Fruit fly (Drosophila melanogaster) whole organism, embryonic: ENCODE measurements around the gene CG6094.
A peak's percentile ranks its signal among the peaks of the same experiment; 100 is the strongest.

ENCODE experiments used
- Awh ChIP-seq: fragments of 200-800 bp; sonication (Bioruptor generic); IDR thresholded peaks from 2 replicates; pipeline ENCODE4, ENCODE4 v1.3.6; 2022; ENCODE audit warnings: missing biosample characterization, missing genetic modification characterization
- BEAF-32 ChIP-seq: fragments of 200-800 bp; sonication (Bioruptor generic); optimal IDR thresholded peaks from 3 replicates; lab custom pipeline; 2017; ENCODE audit warnings: missing biosample characterization, missing genetic modification characterization, mild to moderate bottlenecking, moderate library complexity, missing genetic modification reagents
- Bdp1 ChIP-seq: fragments of 200-800 bp; sonication (Bioruptor generic); optimal IDR thresholded peaks from 3 replicates; lab custom pipeline; 2016; ENCODE audit warnings: missing biosample characterization, missing genetic modification characterization
- CG11085 ChIP-seq: fragments of 200-800 bp; sonication (Bioruptor generic); IDR thresholded peaks from 2 replicates; pipeline ENCODE4 v1.3.6; 2022; ENCODE audit warnings: missing biosample characterization, missing genetic modification characterization
- CG12155 ChIP-seq: fragments of 200-800 bp; sonication (Bioruptor generic); optimal IDR thresholded peaks from 3 replicates; lab custom pipeline; 2016; ENCODE audit warnings: missing biosample characterization, missing genetic modification characterization
- CG12769 ChIP-seq: fragments of 200-800 bp; sonication (Bioruptor generic); optimal IDR thresholded peaks from 2 replicates; lab custom pipeline; 2019; ENCODE audit warnings: missing biosample characterization, mild to moderate bottlenecking, missing genetic modification characterization, moderate library complexity
- CG14014 ChIP-seq: fragments of 200-800 bp; sonication (Bioruptor generic); IDR thresholded peaks from 2 replicates; pipeline ENCODE4 v1.3.6; 2022; ENCODE audit warnings: missing biosample characterization, missing genetic modification characterization
- CG16863 ChIP-seq: fragments of 200-800 bp; sonication (Bioruptor generic); optimal IDR thresholded peaks from 3 replicates; lab custom pipeline; 2016; ENCODE audit warnings: missing biosample characterization, missing genetic modification characterization
- CG17912 ChIP-seq: fragments of 200-800 bp; sonication (Bioruptor generic); optimal IDR thresholded peaks from 2 replicates; lab custom pipeline; 2018; ENCODE audit warnings: missing biosample characterization, mild to moderate bottlenecking, missing genetic modification characterization
- CG18262 ChIP-seq: fragments of 200-800 bp; optimal IDR thresholded peaks from 3 replicates; lab custom pipeline; 2019; ENCODE audit warnings: missing biosample characterization, mild to moderate bottlenecking, missing genetic modification characterization, moderate library complexity
- CG2129 ChIP-seq: fragments of 200-800 bp; sonication (Bioruptor generic); IDR thresholded peaks from 2 replicates; pipeline ENCODE4 v1.3.6; 2022; ENCODE audit warnings: missing biosample characterization, missing genetic modification characterization; ENCODE audit not compliant: partially characterized antibody
- CG6654 ChIP-seq: fragments of 200-800 bp; sonication (Bioruptor generic); optimal IDR thresholded peaks from 2 replicates; lab custom pipeline; 2017; ENCODE audit warnings: missing biosample characterization, mild to moderate bottlenecking, missing genetic modification characterization
- CG6683 ChIP-seq: fragments of 200-800 bp; sonication (Bioruptor generic); optimal IDR thresholded peaks from 2 replicates; lab custom pipeline; 2017; ENCODE audit warnings: missing biosample characterization, mild to moderate bottlenecking, missing genetic modification characterization, missing genetic modification reagents
- CrebB ChIP-seq: fragments of 200-800 bp; sonication (Bioruptor generic); optimal IDR thresholded peaks from 3 replicates; lab custom pipeline; 2018; ENCODE audit warnings: missing biosample characterization, mild to moderate bottlenecking, missing genetic modification characterization
- E2f2 ChIP-seq: fragments of 200-800 bp; sonication (Bioruptor generic); IDR thresholded peaks from 2 replicates; pipeline ENCODE4 v1.3.6; 2022; ENCODE audit warnings: missing biosample characterization, missing genetic modification characterization
- Ets65A ChIP-seq: fragments of 200-800 bp; sonication (Bioruptor generic); peaks from one replicate; lab custom pipeline; 2016; ENCODE audit warnings: missing biosample characterization, missing genetic modification characterization
- HLH3B ChIP-seq: fragments of 200-800 bp; sonication (Bioruptor generic); IDR thresholded peaks from 2 replicates; pipeline ENCODE4 v1.3.6; 2022; ENCODE audit warnings: missing biosample characterization, missing genetic modification characterization
- NC2α ChIP-seq: fragments of 200-800 bp; sonication (Bioruptor generic); optimal IDR thresholded peaks from 2 replicates; lab custom pipeline; 2016; ENCODE audit warnings: missing biosample characterization, missing genetic modification characterization
- Sox102F ChIP-seq: fragments of 200-800 bp; sonication (Bioruptor generic); optimal IDR thresholded peaks from 2 replicates; lab custom pipeline; 2018; ENCODE audit warnings: missing biosample characterization, mild to moderate bottlenecking, missing genetic modification characterization, moderate library complexity
- Spps ChIP-seq: fragments of 200-800 bp; sonication (Bioruptor generic); optimal IDR thresholded peaks from 2 replicates; lab custom pipeline; 2018; ENCODE audit warnings: missing biosample characterization, mild to moderate bottlenecking, missing genetic modification characterization
- Tbp ChIP-seq: fragments of >200 bp; optimal IDR thresholded peaks from 2 replicates; lab custom pipeline; 2018; ENCODE audit warnings: missing biosample characterization, missing genetic modification characterization
- Trl ChIP-seq, 3 experiments: fragments of >200 bp in 2 of 3; fragments of 200-800 bp in 1 of 3; sonication (Bioruptor generic) in 1 of 3; optimal IDR thresholded peaks; 2 replicates in 1 of 3; 3 replicates in 2 of 3; lab custom pipeline; 2016 to 2017; ENCODE audit warnings: missing biosample characterization in 1 of 3, missing genetic modification characterization in 1 of 3
- abd-A ChIP-seq: fragments of 200-800 bp; sonication (Bioruptor generic); optimal IDR thresholded peaks from 3 replicates; lab custom pipeline; 2019; ENCODE audit warnings: missing biosample characterization, mild to moderate bottlenecking, missing genetic modification characterization, moderate library complexity
- bbx ChIP-seq: fragments of 200-800 bp; sonication (Bioruptor generic); IDR thresholded peaks from 2 replicates; pipeline ENCODE4 v1.3.6; 2022; ENCODE audit warnings: missing biosample characterization, missing genetic modification characterization; ENCODE audit not compliant: partially characterized antibody
- corto ChIP-seq: fragments of 200-800 bp; sonication (Bioruptor generic); optimal IDR thresholded peaks from 2 replicates; lab custom pipeline; 2016; ENCODE audit warnings: missing biosample characterization, mild to moderate bottlenecking, missing genetic modification characterization, moderate library complexity
- crol ChIP-seq: fragments of 200-800 bp; sonication (Bioruptor generic); IDR thresholded peaks from 2 replicates; pipeline ENCODE4 v1.3.6; 2022; ENCODE audit warnings: missing biosample characterization, missing genetic modification characterization
- cwo ChIP-seq: fragments of 200-800 bp; sonication (Bioruptor generic); optimal IDR thresholded peaks from 3 replicates; lab custom pipeline; 2017; ENCODE audit warnings: missing biosample characterization, missing genetic modification characterization, mild to moderate bottlenecking, moderate library complexity, missing genetic modification reagents
- gfzf ChIP-seq: fragments of 200-800 bp; sonication (Bioruptor generic); optimal IDR thresholded peaks from 2 replicates; lab custom pipeline; 2016; ENCODE audit warnings: missing biosample characterization, mild to moderate bottlenecking, missing genetic modification characterization, moderate library complexity
- grn ChIP-seq: fragments of 200-800 bp; sonication (Bioruptor generic); optimal IDR thresholded peaks from 3 replicates; lab custom pipeline; 2017; ENCODE audit warnings: missing biosample characterization, missing genetic modification characterization
- gsb ChIP-seq: fragments of 200-800 bp; sonication (Bioruptor generic); IDR thresholded peaks from 2 replicates; pipeline ENCODE4 v1.3.6; 2022; ENCODE audit warnings: missing biosample characterization, missing genetic modification characterization
- gt ChIP-seq: fragments of 200-800 bp; sonication (Bioruptor generic); IDR thresholded peaks from 2 replicates; pipeline ENCODE4 v1.3.6; 2022; ENCODE audit warnings: missing biosample characterization, missing genetic modification characterization
- her ChIP-seq: fragments of 200-800 bp; sonication (Bioruptor generic); optimal IDR thresholded peaks from 2 replicates; lab custom pipeline; 2016; ENCODE audit warnings: missing biosample characterization, missing genetic modification characterization
- hkb ChIP-seq, 2 experiments: fragments of 200-800 bp in 1 of 2; fragments of >200 bp in 1 of 2; sonication (Bioruptor generic) in 1 of 2; IDR thresholded peaks in 1 of 2; optimal IDR thresholded peaks in 1 of 2; 2 replicates each; pipeline versions ENCODE4 v1.3.6 to Lab custom; 2017 to 2022; ENCODE audit warnings: missing biosample characterization in 1 of 2, missing genetic modification characterization in 1 of 2
- inv ChIP-seq: fragments of 200-800 bp; sonication (Bioruptor generic); IDR thresholded peaks from 2 replicates; pipeline ENCODE4 v1.3.6; 2022; ENCODE audit warnings: missing biosample characterization, missing genetic modification characterization; ENCODE audit not compliant: partially characterized antibody
- jing ChIP-seq: fragments of 200-800 bp; sonication (Bioruptor generic); optimal IDR thresholded peaks from 2 replicates; lab custom pipeline; 2018; ENCODE audit warnings: missing biosample characterization, mild to moderate bottlenecking, missing genetic modification characterization
- kay ChIP-seq: fragments of 200-800 bp; sonication (Bioruptor generic); optimal IDR thresholded peaks from 2 replicates; lab custom pipeline; 2016; ENCODE audit warnings: missing biosample characterization, missing genetic modification characterization
- pb ChIP-seq: fragments of 200-800 bp; sonication (Bioruptor generic); optimal IDR thresholded peaks from 3 replicates; lab custom pipeline; 2016; ENCODE audit warnings: missing biosample characterization, missing genetic modification characterization
- prd ChIP-seq, 3 experiments: fragments of >200 bp in 2 of 3; fragments of 200-800 bp in 1 of 3; sonication (Bioruptor generic) in 1 of 3; optimal IDR thresholded peaks in 2 of 3; IDR thresholded peaks in 1 of 3; 2 replicates in 2 of 3; 3 replicates in 1 of 3; pipeline versions ENCODE4 v1.3.6 to Lab custom; 2017 to 2022; ENCODE audit warnings: missing biosample characterization in 1 of 3, missing genetic modification characterization in 1 of 3
- psq ChIP-seq: fragments of 200-800 bp; sonication (Bioruptor generic); optimal IDR thresholded peaks from 2 replicates; lab custom pipeline; 2017; ENCODE audit warnings: missing biosample characterization, missing genetic modification characterization
- pum ChIP-seq: fragments of 200-800 bp; sonication (Bioruptor generic); optimal IDR thresholded peaks from 2 replicates; lab custom pipeline; 2016; ENCODE audit warnings: missing biosample characterization, missing genetic modification characterization
- schlank ChIP-seq: fragments of 200-800 bp; sonication (Bioruptor generic); optimal IDR thresholded peaks from 2 replicates; lab custom pipeline; 2018; ENCODE audit warnings: missing biosample characterization, mild to moderate bottlenecking, missing genetic modification characterization
- seq ChIP-seq: fragments of 200-800 bp; sonication (Bioruptor generic); IDR thresholded peaks from 2 replicates; pipeline ENCODE4 v1.3.6; 2022; ENCODE audit warnings: missing biosample characterization, missing genetic modification characterization
- sqz ChIP-seq: fragments of 200-800 bp; sonication (Bioruptor generic); optimal IDR thresholded peaks from 3 replicates; lab custom pipeline; 2018; ENCODE audit warnings: missing biosample characterization, mild to moderate bottlenecking, missing genetic modification characterization
- tll ChIP-seq, 2 experiments: fragments of 200-800 bp in 1 of 2; fragments of >200 bp in 1 of 2; sonication (Bioruptor generic) in 1 of 2; optimal IDR thresholded peaks; 2 replicates each; lab custom pipeline; 2017 to 2019; ENCODE audit warnings: missing biosample characterization in 2 of 2, missing genetic modification characterization in 2 of 2, mild to moderate bottlenecking in 1 of 2, moderate library complexity in 1 of 2
- toy ChIP-seq: fragments of 200-800 bp; sonication (Bioruptor generic); IDR thresholded peaks from 2 replicates; pipeline ENCODE4 v1.3.6; 2022; ENCODE audit warnings: missing biosample characterization, missing genetic modification characterization
- vfl ChIP-seq: fragments of 200-800 bp; sonication (Bioruptor generic); optimal IDR thresholded peaks from 2 replicates; lab custom pipeline; 2016; ENCODE audit warnings: missing biosample characterization, missing genetic modification characterization
- zf30C ChIP-seq: fragments of 200-800 bp; sonication (Bioruptor generic); optimal IDR thresholded peaks from 3 replicates; lab custom pipeline; 2018; ENCODE audit warnings: missing biosample characterization, mild to moderate bottlenecking, missing genetic modification characterization
- zfh2 ChIP-seq: fragments of 200-800 bp; sonication (Bioruptor generic); optimal IDR thresholded peaks from 2 replicates; lab custom pipeline; 2016; ENCODE audit warnings: missing biosample characterization, missing genetic modification characterization

Gene CG6094

DNA sequence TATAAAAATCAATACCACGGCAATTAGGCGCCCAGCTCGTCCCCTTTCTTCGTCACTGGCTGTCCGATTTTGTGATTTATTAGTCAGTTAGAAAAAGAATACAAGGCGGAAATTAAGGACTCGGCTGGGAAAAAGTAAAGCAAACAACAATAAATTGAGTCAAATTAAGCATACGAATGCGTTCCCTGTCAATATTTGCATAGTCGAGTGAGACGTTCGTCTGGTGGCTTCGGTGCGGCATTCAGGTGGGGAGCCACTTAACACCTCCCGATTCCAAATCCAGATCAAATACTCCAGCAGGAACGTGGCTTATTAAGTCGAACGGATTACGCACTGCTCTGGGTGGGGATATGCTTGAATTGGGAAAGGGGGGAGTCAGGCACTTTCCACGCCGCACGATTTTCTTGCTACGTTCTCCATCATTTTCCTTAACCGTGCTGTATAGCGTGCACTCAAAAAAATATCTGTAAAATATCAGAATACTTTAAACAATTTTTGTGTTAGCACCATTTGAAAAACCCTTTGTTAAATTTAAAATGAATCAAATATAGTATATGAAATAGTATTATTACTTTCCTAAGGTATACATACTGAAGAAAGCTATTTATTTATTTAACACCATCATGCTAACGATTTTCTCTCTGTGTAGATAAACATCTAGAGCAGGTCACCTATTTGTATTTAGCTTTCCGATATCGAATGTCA is 36.3 kb downstream of the CG6094 start (continued):
- TF ChIP-seq Tbp (GFP tag; lab: Kevin White, UChicago) = no peak
- TF ChIP-seq prd (optimal IDR thresholded peaks at IDR 0.05; lab: Kevin White, UChicago) = no peak
- no peak; the same call in 2 of the 3 replicates for TF ChIP-seq prd (GFP tag; IDR thresholded peaks at IDR 0.05; lab: Robert Waterston, UW)
- no peak for TF ChIP-seq pb (GFP tag; lab: Kevin White, UChicago)
- TF ChIP-seq E2f2 (GFP tag; lab: Robert Waterston, UW) = no peak
- no peak for TF ChIP-seq toy
- TF ChIP-seq Trl (optimal IDR thresholded peaks at IDR 0.05; lab: Kevin White, UChicago) = no peak
- TF ChIP-seq Trl (GFP tag; optimal IDR thresholded peaks at IDR 0.05; lab: Kevin White, UChicago) = no peak
- no peak for TF ChIP-seq abd-A
- no peak for TF ChIP-seq gt (GFP tag; lab: Robert Waterston, UW)
- no peak for TF ChIP-seq inv (GFP tag; lab: Robert Waterston, UW)
- TF ChIP-seq Awh (GFP tag; lab: Robert Waterston, UW) = 0 out of 2 replicates have a peak, but pooled peaks have one; percentile 41
- peak; percentile 19; the same call in 1 of the 2 replicates for TF ChIP-seq crol (GFP tag; lab: Robert Waterston, UW)
- no peak for TF ChIP-seq CG16863 (GFP tag; lab: Kevin White, UChicago)
- TF ChIP-seq bbx (GFP tag; lab: Robert Waterston, UW) = no peak
- TF ChIP-seq gsb (GFP tag; lab: Robert Waterston, UW) = no peak
- peak; percentile 19 for TF ChIP-seq CG12155 (GFP tag; lab: Kevin White, UChicago)
- no peak for TF ChIP-seq vfl (GFP tag; lab: Kevin White, UChicago)
- no peak for TF ChIP-seq CG11085
- no peak for TF ChIP-seq hkb (optimal IDR thresholded peaks at IDR 0.05; lab: Kevin White, UChicago)
- TF ChIP-seq hkb (GFP tag; IDR thresholded peaks at IDR 0.05; lab: Robert Waterston, UW) = no peak; the same call in 1 of the 2 replicates
- no peak for TF ChIP-seq schlank (tag; lab: Kevin White, UChicago)
- no peak for TF ChIP-seq CrebB
- TF ChIP-seq corto (GFP tag; lab: Kevin White, UChicago) = no peak
- TF ChIP-seq kay (GFP tag; lab: Kevin White, UChicago) = no peak
- no peak for TF ChIP-seq seq (GFP tag; lab: Robert Waterston, UW)
- no peak for TF ChIP-seq psq
- no peak for TF ChIP-seq CG14014 (GFP tag; lab: Robert Waterston, UW)
- TF ChIP-seq her = no peak
- TF ChIP-seq CG6683 (GFP tag; lab: Kevin White, UChicago) = no peak
- TF ChIP-seq BEAF-32 (GFP tag; lab: Kevin White, UChicago) = no peak
- no peak for TF ChIP-seq jing (GFP tag; lab: Kevin White, UChicago)
- TF ChIP-seq CG6654 (GFP tag; lab: Kevin White, UChicago) = no peak
- TF ChIP-seq pum (GFP tag; lab: Kevin White, UChicago) = no peak
- peak; percentile 81 for TF ChIP-seq Sox102F
- peak; percentile 12 for TF ChIP-seq sqz (GFP tag; lab: Kevin White, UChicago)
- TF ChIP-seq zf30C (GFP tag; lab: Kevin White, UChicago) = peak; percentile 73
- no peak for TF ChIP-seq zfh2 (GFP tag; lab: Kevin White, UChicago)
- no peak for TF ChIP-seq gfzf (GFP tag; lab: Kevin White, UChicago)
- no peak for TF ChIP-seq tll (GFP tag; optimal IDR thresholded peaks at IDR 0.05; lab: Kevin White, UChicago)
- peak; percentile 88 for TF ChIP-seq Ets65A
- TF ChIP-seq cwo = no peak
- peak; percentile 79 for TF ChIP-seq CG18262 (tag; lab: Kevin White, UChicago)
- TF ChIP-seq Bdp1 (GFP tag; lab: Kevin White, UChicago) = no peak
- TF ChIP-seq CG17912 (GFP tag; lab: Kevin White, UChicago) = no peak
- TF ChIP-seq CG12769 (tag; lab: Kevin White, UChicago) = peak; percentile 7
- TF ChIP-seq grn (GFP tag; lab: Kevin White, UChicago) = peak; percentile 91
- TF ChIP-seq Spps (tag; lab: Kevin White, UChicago) = peak; percentile 44
- no peak for TF ChIP-seq NC2α (GFP tag; lab: Kevin White, UChicago)
- no peak for TF ChIP-seq CG2129 (GFP tag; lab: Robert Waterston, UW)
- peak; percentile 37 for TF ChIP-seq HLH3B
